Worm (Caenorhabditis elegans): Measurements from ENCODE around the gene srd-2.

Gene srd-2

DNA sequence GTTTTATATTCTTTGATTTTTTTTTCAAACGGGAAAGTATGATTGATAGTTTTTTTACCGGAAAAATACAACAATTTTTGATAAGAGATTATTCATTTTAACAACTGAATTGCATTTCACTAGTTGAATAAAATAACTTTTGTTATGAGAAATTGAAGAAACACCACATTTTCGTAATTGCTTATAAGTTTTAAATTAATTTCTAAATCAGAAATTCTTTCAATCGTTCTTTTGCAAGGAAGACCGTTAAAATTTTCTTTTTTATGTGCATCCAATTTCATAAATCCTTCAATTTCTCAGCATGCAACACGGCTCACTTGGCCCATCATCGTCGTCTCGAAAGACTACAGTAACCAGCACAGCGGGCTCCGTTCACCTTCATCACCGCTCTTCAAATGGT lies 34.9 kb upstream of the srd-2 start, which contains the start of gene plc-3:
plc-3 (plus strand) TSS at position 301 of the 400 bp plus-strand sequence.
- no peak for TF ChIP-seq pat-9 (tag; optimal IDR thresholded peaks at IDR 0.05)
- TF ChIP-seq fkh-6 (tag; optimal IDR thresholded peaks at IDR 0.05): no peak
- no peak for TF ChIP-seq tbx-7 (tag; optimal IDR thresholded peaks at IDR 0.05)
- TF ChIP-seq hlh-15 (tag; optimal IDR thresholded peaks at IDR 0.05): no peak
- no peak for TF ChIP-seq odd-2 (tag; optimal IDR thresholded peaks at IDR 0.05)
- TF ChIP-seq dmd-4 (tag; optimal IDR thresholded peaks at IDR 0.05; ENCODE audit: borderline replicate concordance): no peak
- no peak for TF ChIP-seq syd-9 (tag; optimal IDR thresholded peaks at IDR 0.05)
- no peak for TF ChIP-seq madf-2 (tag; optimal IDR thresholded peaks at IDR 0.05)
- TF ChIP-seq hlh-8 (tag; optimal IDR thresholded peaks at IDR 0.05): no peak

DNA sequence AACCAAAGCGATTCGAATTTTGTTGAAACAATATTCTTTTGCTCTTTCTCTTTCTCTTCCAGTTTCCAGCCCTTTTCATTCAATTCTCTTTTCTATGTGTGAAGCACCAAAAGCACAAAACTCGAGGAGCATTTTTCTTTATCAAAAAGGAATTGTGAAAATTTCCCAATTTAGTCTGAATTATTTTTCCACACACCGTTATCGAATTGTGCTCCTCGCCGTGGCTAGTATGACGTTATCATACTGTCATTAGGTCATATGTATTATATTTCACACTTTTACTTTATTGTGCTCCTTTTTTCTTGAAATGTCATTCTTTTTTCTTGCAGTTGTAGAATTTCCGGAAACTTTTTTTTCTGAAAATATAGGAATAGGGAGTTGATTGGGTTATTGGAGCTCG lies 33.9 kb upstream of the srd-2 start:
- TF ChIP-seq sox-4 (tag; optimal IDR thresholded peaks at IDR 0.05) (no peak), elt-2 (tag; optimal IDR thresholded peaks at IDR 0.05) (no peak), Y22D7AL.16 (tag; optimal IDR thresholded peaks at IDR 0.05) (no peak), unc-3 (GFP tag; conservative IDR thresholded peaks at IDR 0.05) (no peak), unc-3 (tag; optimal IDR thresholded peaks at IDR 0.05) (no peak), sdc-2 (tag; optimal IDR thresholded peaks at IDR 0.05) (no peak), nhr-11 (tag; optimal IDR thresholded peaks at IDR 0.05) (no peak), ets-4 (tag; optimal IDR thresholded peaks at IDR 0.05) (no peak), ceh-30 (tag; optimal IDR thresholded peaks at IDR 0.05) (no peak), hlh-8 (tag; optimal IDR thresholded peaks at IDR 0.05) (no peak), mec-3 (tag; optimal IDR thresholded peaks at IDR 0.05; ENCODE audit: borderline replicate concordance) (no peak), ama-1 (optimal IDR thresholded peaks at IDR 0.05) (no peak), dve-1 (tag; optimal IDR thresholded peaks at IDR 0.05) (no peak), hlh-15 (tag; optimal IDR thresholded peaks at IDR 0.05) (no peak), pha-2 (tag; optimal IDR thresholded peaks at IDR 0.05) (no peak), ceh-9 (tag; optimal IDR thresholded peaks at IDR 0.05) (no peak)

DNA sequence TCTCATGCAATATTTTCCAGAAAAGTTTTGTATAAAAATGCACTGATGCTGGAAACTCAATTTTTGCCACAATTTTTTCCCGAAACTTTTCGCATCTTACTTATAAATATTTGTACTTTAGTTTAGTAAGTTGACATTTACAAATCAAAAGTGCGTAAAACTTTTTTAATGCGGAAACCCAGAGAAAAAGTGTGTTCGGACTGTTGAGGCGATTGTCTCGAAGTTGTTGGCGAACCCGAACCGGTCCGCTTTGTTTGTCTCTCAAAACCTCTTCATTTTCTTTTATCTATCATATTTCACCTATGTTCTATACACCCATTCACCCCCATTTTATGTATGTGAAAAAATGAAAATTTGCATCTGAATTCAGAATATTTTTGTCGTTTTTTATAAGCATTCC lies 32.9 kb upstream of the srd-2 start:
- TF ChIP-seq pros-1 (tag; optimal IDR thresholded peaks at IDR 0.05): no peak
- TF ChIP-seq hlh-6 (tag; optimal IDR thresholded peaks at IDR 0.05): no peak
- TF ChIP-seq lim-6 (tag; optimal IDR thresholded peaks at IDR 0.05): no peak
- TF ChIP-seq ceh-45 (GFP tag; IDR thresholded peaks at IDR 0.05): no peak
- no peak for TF ChIP-seq fax-1 (tag; optimal IDR thresholded peaks at IDR 0.05)
- TF ChIP-seq zip-5 (tag; optimal IDR thresholded peaks at IDR 0.05): no peak
- TF ChIP-seq ceh-48 (tag; optimal IDR thresholded peaks at IDR 0.05): no peak
- no peak for TF ChIP-seq rnt-1 (tag; optimal IDR thresholded peaks at IDR 0.05)
- TF ChIP-seq pax-1 (tag; optimal IDR thresholded peaks at IDR 0.05): no peak
- TF ChIP-seq nhr-232 (tag; optimal IDR thresholded peaks at IDR 0.05): no peak
- no peak for TF ChIP-seq ceh-6 (GFP tag; optimal IDR thresholded peaks at IDR 0.05)

DNA sequence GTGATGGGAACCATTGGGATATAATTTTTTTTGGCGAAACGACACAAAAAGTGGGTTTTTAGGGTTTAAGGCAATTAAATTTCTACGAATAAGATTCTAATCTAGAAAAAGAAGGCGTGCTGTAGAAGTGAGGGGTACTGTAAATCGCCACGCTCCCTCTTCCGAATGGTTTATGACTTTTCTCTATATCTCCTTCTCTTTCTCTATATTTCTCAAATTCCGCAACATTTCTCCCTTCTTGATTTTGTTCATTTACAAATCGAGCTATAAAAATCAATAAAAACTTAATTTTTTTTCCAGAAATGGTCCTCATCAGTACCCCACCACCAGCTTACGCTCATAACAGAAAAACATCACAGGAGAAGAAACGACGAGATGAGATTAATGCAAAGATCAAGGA lies 30.5 kb upstream of the srd-2 start, which contains the start of gene ref-1:
ref-1 (plus strand) TSS at position 301 of the 400 bp plus-strand sequence.
- no peak for TF ChIP-seq eyg-1 (tag; optimal IDR thresholded peaks at IDR 0.05)
- no peak for TF ChIP-seq dve-1 (tag; optimal IDR thresholded peaks at IDR 0.05)
- TF ChIP-seq pat-9 (tag; optimal IDR thresholded peaks at IDR 0.05): no peak
- no peak for TF ChIP-seq K02D7.2 (tag; optimal IDR thresholded peaks at IDR 0.05)
- TF ChIP-seq hlh-13 (GFP tag; optimal IDR thresholded peaks at IDR 0.05): no peak
- no peak for TF ChIP-seq T23F11.4 (GFP tag; optimal IDR thresholded peaks at IDR 0.05)
- no peak for TF ChIP-seq lin-11 (tag; optimal IDR thresholded peaks at IDR 0.05)
- no peak for TF ChIP-seq odd-2 (tag; optimal IDR thresholded peaks at IDR 0.05)
